Worm (Caenorhabditis elegans) whole organism, mixed stage, embryonic: Measurements from ENCODE around the gene Y49E10.10.

Experiments used
- M03D4.4 ChIP-seq: sonication (generic microtip); optimal IDR thresholded peaks from 2 replicates; lab custom pipeline; 2017; ENCODE audit warnings: mild to moderate bottlenecking, missing genetic modification characterization, missing compliant biosample characterization
- bed-3 ChIP-seq: fragments of 200-800 bp; sonication (Bioruptor generic); optimal IDR thresholded peaks from 3 replicates; lab custom pipeline; 2018; ENCODE audit warnings: mild to moderate bottlenecking, missing genetic modification characterization, moderate library complexity, missing compliant biosample characterization
- blmp-1 ChIP-seq: fragments of 150-350 bp; optimal IDR thresholded peaks from 2 replicates; lab custom pipeline; 2014; ENCODE audit warnings: missing biosample characterization, missing genetic modification characterization
- ceh-39 ChIP-seq: fragments of 150-350 bp; optimal IDR thresholded peaks from 2 replicates; lab custom pipeline; 2014; ENCODE audit warnings: missing biosample characterization, missing genetic modification characterization
- ceh-43 ChIP-seq: fragments of 200-800 bp; sonication (Bioruptor generic); optimal IDR thresholded peaks from 2 replicates; lab custom pipeline; 2018; ENCODE audit warnings: mild to moderate bottlenecking, missing genetic modification characterization, moderate library complexity, missing compliant biosample characterization
- ceh-83 ChIP-seq: fragments of 200-800 bp; sonication (Bioruptor generic); optimal IDR thresholded peaks from 2 replicates; lab custom pipeline; 2018; ENCODE audit warnings: mild to moderate bottlenecking, missing genetic modification characterization, missing compliant biosample characterization
- ces-1 ChIP-seq: fragments of 150-350 bp; optimal IDR thresholded peaks from 2 replicates; lab custom pipeline; 2014; ENCODE audit warnings: missing biosample characterization, missing genetic modification reagents, missing genetic modification characterization
- cnd-1 ChIP-seq: fragments of 200-800 bp; sonication (Bioruptor generic); optimal IDR thresholded peaks from 2 replicates; lab custom pipeline; 2018; ENCODE audit warnings: mild to moderate bottlenecking, missing genetic modification characterization, missing compliant biosample characterization
- drap-1 ChIP-seq: fragments of 200-800 bp; sonication (Bioruptor generic); optimal IDR thresholded peaks from 3 replicates; lab custom pipeline; 2018; ENCODE audit warnings: mild to moderate bottlenecking, missing genetic modification characterization, missing compliant biosample characterization
- elt-1 ChIP-seq: sonication (generic microtip); optimal IDR thresholded peaks from 2 replicates; lab custom pipeline; 2017; ENCODE audit warnings: missing genetic modification characterization, mild to moderate bottlenecking, missing compliant biosample characterization, antibody characterized with exemption, moderate library complexity, borderline replicate concordance; ENCODE audit not compliant: insufficient read depth
- elt-3 ChIP-seq: fragments of 150-350 bp; optimal IDR thresholded peaks from 2 replicates; lab custom pipeline; 2014; ENCODE audit warnings: missing biosample characterization, missing genetic modification characterization
- flh-1 ChIP-seq: fragments of 200-800 bp; sonication (Bioruptor generic); optimal IDR thresholded peaks from 2 replicates; lab custom pipeline; 2018; ENCODE audit warnings: mild to moderate bottlenecking, missing genetic modification characterization, moderate library complexity, missing compliant biosample characterization
- ham-2 ChIP-seq: fragments of 200-800 bp; sonication (Bioruptor generic); optimal IDR thresholded peaks from 2 replicates; lab custom pipeline; 2018; ENCODE audit warnings: mild to moderate bottlenecking, missing genetic modification characterization, missing compliant biosample characterization
- hlh-1 ChIP-seq: fragments of 150-350 bp; optimal IDR thresholded peaks from 2 replicates; lab custom pipeline; 2014; ENCODE audit warnings: missing biosample characterization, missing genetic modification reagents, missing genetic modification characterization
- lin-13 ChIP-seq: fragments of 150-350 bp; optimal IDR thresholded peaks from 2 replicates; lab custom pipeline; 2014; ENCODE audit warnings: missing biosample characterization, missing genetic modification characterization
- lin-32 ChIP-seq: fragments of 200-800 bp; sonication (Bioruptor generic); optimal IDR thresholded peaks from 2 replicates; lab custom pipeline; 2018; ENCODE audit warnings: mild to moderate bottlenecking, missing genetic modification characterization, missing compliant biosample characterization
- lsy-2 ChIP-seq: fragments of 150-350 bp; optimal IDR thresholded peaks from 2 replicates; lab custom pipeline; 2014; ENCODE audit warnings: missing biosample characterization, missing genetic modification characterization
- mep-1 ChIP-seq: fragments of 150-350 bp; optimal IDR thresholded peaks from 2 replicates; lab custom pipeline; 2017; ENCODE audit warnings: missing biosample characterization, missing genetic modification reagents, missing genetic modification characterization, inconsistent platforms
- mls-2 ChIP-seq: sonication (generic microtip); optimal IDR thresholded peaks from 2 replicates; lab custom pipeline; 2016; ENCODE audit warnings: mild to moderate bottlenecking, missing genetic modification characterization, moderate library complexity, missing compliant biosample characterization
- nhr-2 ChIP-seq: fragments of 150-350 bp; optimal IDR thresholded peaks from 2 replicates; lab custom pipeline; 2014; ENCODE audit warnings: missing biosample characterization, missing genetic modification characterization
- nhr-237 ChIP-seq: fragments of 150-350 bp; optimal IDR thresholded peaks from 2 replicates; lab custom pipeline; 2014; ENCODE audit warnings: missing biosample characterization, missing genetic modification characterization
- nhr-28 ChIP-seq: fragments of 150-350 bp; optimal IDR thresholded peaks from 2 replicates; lab custom pipeline; 2014; ENCODE audit warnings: missing biosample characterization, missing genetic modification characterization
- nhr-76 ChIP-seq: sonication (generic microtip); optimal IDR thresholded peaks from 2 replicates; lab custom pipeline; 2017; ENCODE audit warnings: missing biosample characterization, missing genetic modification characterization
- pha-4 ChIP-seq: fragments of 150-350 bp; optimal IDR thresholded peaks from 2 replicates; lab custom pipeline; 2018; ENCODE audit warnings: missing biosample characterization, missing genetic modification reagents, missing genetic modification characterization
- sem-2 ChIP-seq: fragments of 200-800 bp; sonication (Bioruptor generic); optimal IDR thresholded peaks from 2 replicates; lab custom pipeline; 2018; ENCODE audit warnings: mild to moderate bottlenecking, missing genetic modification characterization, missing compliant biosample characterization
- snpc-4 ChIP-seq: fragments of 150-350 bp; optimal IDR thresholded peaks from 2 replicates; lab custom pipeline; 2014; ENCODE audit warnings: missing biosample characterization, missing genetic modification characterization
- sptf-1 ChIP-seq: sonication (generic microtip); optimal IDR thresholded peaks from 2 replicates; lab custom pipeline; 2017; ENCODE audit warnings: mild to moderate bottlenecking, missing genetic modification characterization, moderate library complexity, missing compliant biosample characterization
- unc-120 ChIP-seq: sonication (generic microtip); optimal IDR thresholded peaks from 2 replicates; lab custom pipeline; 2017; ENCODE audit warnings: missing genetic modification characterization, missing compliant biosample characterization; ENCODE audit not compliant: poor library complexity, severe bottlenecking
- unc-62 ChIP-seq: fragments of 150-350 bp; optimal IDR thresholded peaks from 2 replicates; lab custom pipeline; 2014; ENCODE audit warnings: missing biosample characterization, missing genetic modification reagents, missing genetic modification characterization
- zip-8 ChIP-seq: fragments of 150-350 bp; optimal IDR thresholded peaks from 2 replicates; lab custom pipeline; 2014; ENCODE audit warnings: missing biosample characterization, missing genetic modification characterization
- ztf-11 ChIP-seq: fragments of 150-350 bp; optimal IDR thresholded peaks from 2 replicates; lab custom pipeline; 2014; ENCODE audit warnings: missing biosample characterization, missing genetic modification characterization

Gene Y49E10.10

DNA sequence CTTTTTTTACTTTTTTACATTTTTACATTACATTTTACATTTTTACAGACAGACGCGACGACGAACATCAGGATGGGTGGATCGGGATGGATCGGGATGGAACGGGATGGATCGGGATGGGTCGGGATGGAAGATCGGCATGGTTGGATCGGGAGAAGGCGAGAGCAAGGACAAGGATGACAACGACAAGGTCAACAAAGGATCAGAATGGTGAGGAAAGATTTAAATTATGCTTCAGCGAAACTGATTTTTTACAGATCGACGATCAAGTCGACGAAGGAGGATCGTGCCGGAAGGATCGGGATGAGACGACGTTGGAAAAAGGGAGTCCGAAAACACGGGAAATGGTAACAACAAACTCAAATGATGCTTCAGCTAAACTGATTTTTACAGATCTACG, 7.2 kb upstream of the Y49E10.10 start:
- TF ChIP-seq unc-120 (tag; lab: Kevin White, UChicago) (no peak), ham-2 (GFP tag; lab: Kevin White, UChicago) (no peak), cnd-1 (tag; lab: Kevin White, UChicago) (no peak), elt-3 (no peak), zip-8 (tag; lab: Kevin White, UChicago) (no peak), nhr-237 (tag; lab: Kevin White, UChicago) (no peak), nhr-2 (tag; lab: Kevin White, UChicago) (no peak), mep-1 (tag; lab: Kevin White, UChicago) (no peak), elt-1 (tag; lab: Kevin White, UChicago) (no peak), drap-1 (GFP tag; lab: Kevin White, UChicago) (no peak), pha-4 (tag; lab: Kevin White, UChicago) (no peak), ceh-83 (GFP tag; lab: Kevin White, UChicago) (no peak), sem-2 (GFP tag; lab: Kevin White, UChicago) (no peak), blmp-1 (no peak), ztf-11 (tag; lab: Kevin White, UChicago) (no peak), bed-3 (GFP tag; lab: Kevin White, UChicago) (no peak), lin-13 (tag; lab: Kevin White, UChicago) (no peak), M03D4.4 (tag; lab: Kevin White, UChicago) (no peak), mls-2 (tag; lab: Kevin White, UChicago) (no peak), ces-1 (GFP tag; lab: Kevin White, UChicago) (no peak)

DNA sequence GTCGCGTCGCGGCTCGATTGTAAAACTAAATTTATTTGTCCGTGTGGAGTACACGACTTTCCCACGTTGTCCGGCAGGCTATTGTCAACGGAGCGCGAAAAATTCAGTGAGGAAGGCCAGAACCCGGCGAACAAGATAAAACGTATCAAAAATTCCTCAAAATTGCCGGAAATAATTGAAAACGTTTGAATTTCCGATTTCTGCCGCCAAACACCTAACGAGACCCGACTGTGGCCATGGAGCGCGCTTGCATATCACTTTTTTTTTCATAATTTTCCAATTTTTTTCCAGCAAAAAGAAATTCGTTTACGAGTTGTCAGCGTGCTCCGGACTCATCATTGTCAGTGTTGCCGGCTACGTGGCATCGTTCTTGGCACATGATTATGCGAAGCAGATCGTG, 3.2 kb downstream of the Y49E10.10 start:
- TF ChIP-seq ztf-11 (tag; lab: Kevin White, UChicago) = no peak
- TF ChIP-seq nhr-76 = no peak
- no peak for TF ChIP-seq zip-8 (tag; lab: Kevin White, UChicago)
- no peak for TF ChIP-seq lsy-2 (tag; lab: Kevin White, UChicago)
- TF ChIP-seq mls-2 (tag; lab: Kevin White, UChicago) = no peak
- no peak for TF ChIP-seq mep-1 (tag; lab: Kevin White, UChicago)
- TF ChIP-seq sptf-1 (tag; lab: Kevin White, UChicago) = no peak

DNA sequence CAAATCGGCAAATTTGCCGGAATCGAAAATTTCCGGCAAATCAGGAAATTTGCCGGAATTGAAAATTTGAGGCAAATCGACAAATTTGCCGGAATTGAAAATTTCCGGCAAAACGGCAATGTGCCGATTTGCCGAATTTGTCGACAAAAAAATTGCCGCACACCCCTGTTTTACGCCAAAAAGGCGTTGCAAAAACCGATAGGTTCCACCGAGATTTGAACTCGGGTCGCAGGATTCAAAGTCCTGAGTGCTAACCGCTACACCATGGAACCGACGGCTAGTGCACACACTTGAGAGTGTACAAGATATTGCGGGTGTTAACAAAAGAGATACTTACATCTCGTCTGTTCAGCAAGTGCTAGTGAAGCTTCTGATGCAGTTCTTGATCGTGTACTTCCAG, 4.4 kb downstream of the Y49E10.10 start:
- TF ChIP-seq cnd-1 (tag; lab: Kevin White, UChicago) = peak; percentile 46
- TF ChIP-seq drap-1 (GFP tag; lab: Kevin White, UChicago) = peak; percentile 47
- peak; percentile 80 for TF ChIP-seq lin-32 (GFP tag; lab: Kevin White, UChicago)
- TF ChIP-seq unc-120 (tag; lab: Kevin White, UChicago) = peak; percentile 40
- TF ChIP-seq mls-2 (tag; lab: Kevin White, UChicago) = peak; percentile 58
- TF ChIP-seq ceh-43 (GFP tag; lab: Kevin White, UChicago) = peak; percentile 12
- peak; percentile 5 for TF ChIP-seq ham-2 (GFP tag; lab: Kevin White, UChicago)
- TF ChIP-seq bed-3 (GFP tag; lab: Kevin White, UChicago) = peak; percentile 28
- TF ChIP-seq lin-13 (tag; lab: Kevin White, UChicago) = no peak
- TF ChIP-seq M03D4.4 (tag; lab: Kevin White, UChicago) = peak; percentile 14
- TF ChIP-seq flh-1 (GFP tag; lab: Kevin White, UChicago) = peak; percentile 20
- no peak for TF ChIP-seq pha-4 (tag; lab: Kevin White, UChicago)
- TF ChIP-seq snpc-4 (tag; lab: Kevin White, UChicago) = no peak
- TF ChIP-seq sem-2 (GFP tag; lab: Kevin White, UChicago) = peak; percentile 32
- TF ChIP-seq ceh-39 (tag; lab: Kevin White, UChicago) = no peak
- peak; percentile 84 for TF ChIP-seq sptf-1 (tag; lab: Kevin White, UChicago)

DNA sequence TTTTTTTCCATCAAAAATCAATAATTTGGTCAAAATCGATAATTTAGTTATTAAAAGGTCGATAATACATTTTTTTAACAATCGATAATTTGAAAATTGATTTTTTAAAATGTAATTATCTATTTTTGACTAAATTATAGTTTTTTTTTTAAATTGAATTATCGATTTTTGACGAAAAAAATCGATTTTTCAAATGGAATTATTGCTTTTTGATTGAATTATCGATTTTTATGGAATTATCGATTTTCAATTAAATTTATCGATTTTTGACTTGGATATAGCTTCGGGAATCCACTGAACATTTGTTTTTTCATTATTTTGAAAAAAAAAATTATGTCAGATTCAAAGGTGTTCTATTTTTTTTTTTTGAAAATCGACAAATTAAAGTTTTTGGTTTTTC, 15.0 kb downstream of the Y49E10.10 start:
- no peak for TF ChIP-seq lsy-2 (tag; lab: Kevin White, UChicago)
- TF ChIP-seq ces-1 (GFP tag; lab: Kevin White, UChicago) = peak; percentile 25
- TF ChIP-seq ceh-43 (GFP tag; lab: Kevin White, UChicago) = no peak
- TF ChIP-seq elt-3 = no peak
- no peak for TF ChIP-seq pha-4 (tag; lab: Kevin White, UChicago)

DNA sequence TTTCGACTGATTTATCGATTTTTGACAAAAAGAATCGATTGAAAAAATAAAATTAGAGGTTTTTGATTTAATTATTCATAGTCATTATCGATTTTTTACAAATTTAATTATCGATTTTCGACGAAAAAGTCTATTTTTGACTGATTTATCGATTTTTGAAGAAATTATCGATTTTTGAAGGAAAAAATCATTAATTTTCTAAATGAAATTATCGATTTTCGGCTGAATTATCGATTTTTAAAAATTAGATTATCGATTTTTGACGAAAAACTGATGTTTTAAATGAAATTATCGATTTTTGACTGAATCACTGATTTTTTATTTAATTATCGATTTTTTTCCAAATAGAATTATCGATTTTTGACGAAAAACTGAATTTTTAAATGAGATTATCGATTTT, 15.8 kb downstream of the Y49E10.10 start:
- TF ChIP-seq snpc-4 (tag; lab: Kevin White, UChicago) (no peak), ceh-43 (GFP tag; lab: Kevin White, UChicago) (no peak), nhr-76 (no peak), unc-62 (GFP tag; lab: Kevin White, UChicago) (no peak), cnd-1 (tag; lab: Kevin White, UChicago) (no peak), hlh-1 (tag; lab: Kevin White, UChicago) (no peak), lin-32 (GFP tag; lab: Kevin White, UChicago) (no peak), nhr-28 (tag; lab: Kevin White, UChicago) (no peak), mep-1 (tag; lab: Kevin White, UChicago) (no peak), drap-1 (GFP tag; lab: Kevin White, UChicago) (no peak), bed-3 (GFP tag; lab: Kevin White, UChicago) (no peak), ceh-39 (tag; lab: Kevin White, UChicago) (no peak), sem-2 (GFP tag; lab: Kevin White, UChicago) (no peak), ztf-11 (tag; lab: Kevin White, UChicago) (no peak), blmp-1 (no peak), nhr-2 (tag; lab: Kevin White, UChicago) (no peak), elt-1 (tag; lab: Kevin White, UChicago) (no peak), lin-13 (tag; lab: Kevin White, UChicago) (no peak)
